Fruit fly (Drosophila melanogaster) whole organism, pupa: ENCODE results near the gene CG5280.

Experiments used
- CG14655 ChIP-seq: fragments of 200-800 bp; sonication (Bioruptor generic); optimal IDR thresholded peaks from 3 replicates; lab custom pipeline; 2017; ENCODE audit warnings: mild to moderate bottlenecking, missing biosample characterization, missing genetic modification reagents, missing genetic modification characterization
- CG17806 ChIP-seq: fragments of 200-800 bp; sonication (Bioruptor generic); optimal IDR thresholded peaks from 2 replicates; lab custom pipeline; 2018; ENCODE audit warnings: missing biosample characterization, mild to moderate bottlenecking, missing genetic modification characterization, moderate library complexity
- CG8159 ChIP-seq: fragments of 200-800 bp; sonication (Bioruptor generic); optimal IDR thresholded peaks from 3 replicates; lab custom pipeline; 2018; ENCODE audit warnings: missing biosample characterization, mild to moderate bottlenecking, missing genetic modification characterization, moderate library complexity
- CG8301 ChIP-seq: fragments of 200-800 bp; sonication (Bioruptor generic); optimal IDR thresholded peaks from 2 replicates; lab custom pipeline; 2018; ENCODE audit warnings: missing biosample characterization, mild to moderate bottlenecking, missing genetic modification characterization
- EcR ChIP-seq: fragments of 200-800 bp; sonication (Bioruptor generic); optimal IDR thresholded peaks from 3 replicates; lab custom pipeline; 2019; ENCODE audit warnings: missing biosample characterization, missing genetic modification characterization, mild to moderate bottlenecking, moderate library complexity, missing genetic modification reagents
- Pif1B ChIP-seq: fragments of 200-800 bp; sonication (Bioruptor generic); optimal IDR thresholded peaks from 3 replicates; lab custom pipeline; 2016; ENCODE audit warnings: missing biosample characterization, missing genetic modification characterization
- Snoo ChIP-seq: fragments of 200-800 bp; sonication (Bioruptor generic); optimal IDR thresholded peaks from 3 replicates; lab custom pipeline; 2017; ENCODE audit warnings: missing biosample characterization, mild to moderate bottlenecking, missing genetic modification characterization, inconsistent platforms
- gl ChIP-seq: fragments of 200-800 bp; sonication (Bioruptor generic); optimal IDR thresholded peaks from 2 replicates; lab custom pipeline; 2018; ENCODE audit warnings: missing biosample characterization, mild to moderate bottlenecking, missing genetic modification characterization
- rn ChIP-seq: fragments of 200-800 bp; sonication (Bioruptor generic); IDR thresholded peaks from 2 replicates; pipeline ENCODE4 v1.3.6; 2022; ENCODE audit warnings: missing biosample characterization, missing genetic modification characterization

- no peak for TF ChIP-seq CG8159 (tag; lab: Kevin White, UChicago)
- TF ChIP-seq Snoo, result no peak
- no peak for TF ChIP-seq gl (tag; lab: Kevin White, UChicago)
- no peak for TF ChIP-seq CG17806 (tag; lab: Kevin White, UChicago)
- TF ChIP-seq CG8301, result no peak
- TF ChIP-seq EcR, result peak; percentile 23
- no peak for TF ChIP-seq CG14655
- no peak for TF ChIP-seq rn (GFP tag; lab: Robert Waterston, UW)
- TF ChIP-seq Pif1B (GFP tag; lab: Kevin White, UChicago), result no peak
Measured at dm6 chr3L:8996899-8997685, 7.1 kb upstream of the CG5280 start.
